Worm (Caenorhabditis elegans) whole organism, L4 larva: Measurements from ENCODE around the gene C27A2.12.
A peak's percentile ranks its signal among the peaks of the same experiment; 100 is the strongest.

Source experiments
- F44E2.7 ChIP-seq: fragments of 200-800 bp; sonication (Bioruptor generic); IDR thresholded peaks from 2 replicates; pipeline ENCODE4 v2.1.2; 2022; ENCODE audit warnings: missing genetic modification characterization, missing compliant biosample characterization
- arid-1 ChIP-seq: fragments of 200-800 bp; sonication (Bioruptor generic); conservative IDR thresholded peaks from 2 replicates; pipeline ENCODE4 v1.3.6; 2022; ENCODE audit warnings: missing genetic modification reagents, missing genetic modification characterization, missing compliant biosample characterization
- ceh-82 ChIP-seq: sonication (generic microtip); optimal IDR thresholded peaks from 2 replicates; lab custom pipeline; 2017; ENCODE audit warnings: missing biosample characterization, missing genetic modification characterization
- ces-1 ChIP-seq: fragments of 150-350 bp; sonication (generic microtip); optimal IDR thresholded peaks from 4 replicates; lab custom pipeline; 2014; ENCODE audit warnings: missing biosample characterization, missing genetic modification reagents, missing genetic modification characterization
- daf-16 ChIP-seq, 3 experiments: sonication (generic microtip); optimal IDR thresholded peaks; 2 replicates each; lab custom pipeline; 2016 to 2017; ENCODE audit warnings: missing genetic modification characterization in 3 of 3, missing genetic modification reagents in 3 of 3, mild to moderate bottlenecking in 2 of 3, missing compliant biosample characterization in 2 of 3, missing biosample characterization in 1 of 3, moderate library complexity in 1 of 3
- dpl-1 ChIP-seq: fragments of 150-350 bp; optimal IDR thresholded peaks from 2 replicates; lab custom pipeline; 2014; ENCODE audit warnings: missing biosample characterization, missing genetic modification reagents, missing genetic modification characterization
- dve-1 ChIP-seq: sonication (generic microtip); optimal IDR thresholded peaks from 2 replicates; lab custom pipeline; 2017; ENCODE audit warnings: antibody characterized with exemption, mild to moderate bottlenecking, missing genetic modification characterization, missing compliant biosample characterization; ENCODE audit not compliant: insufficient read depth
- fkh-10 ChIP-seq: fragments of 150-350 bp; optimal IDR thresholded peaks from 2 replicates; lab custom pipeline; 2014; ENCODE audit warnings: missing biosample characterization, missing genetic modification reagents, missing genetic modification characterization
- hif-1 ChIP-seq, 2 experiments: sonication (generic microtip); optimal IDR thresholded peaks; 2 replicates each; lab custom pipeline; 2016 to 2017; ENCODE audit warnings: missing compliant biosample characterization in 2 of 2, missing genetic modification characterization in 2 of 2, missing genetic modification reagents in 2 of 2, missing genotype in 2 of 2, mild to moderate bottlenecking in 1 of 2
- hlh-30 ChIP-seq: sonication (generic microtip); optimal IDR thresholded peaks from 2 replicates; lab custom pipeline; 2017; ENCODE audit warnings: antibody characterized with exemption, mild to moderate bottlenecking, missing genetic modification characterization, missing compliant biosample characterization; ENCODE audit not compliant: insufficient read depth
- lin-1 ChIP-seq: fragments of 200-800 bp; sonication (Bioruptor generic); IDR thresholded peaks from 2 replicates; pipeline ENCODE4 v1.3.6; 2022; ENCODE audit warnings: missing genetic modification reagents, missing genetic modification characterization, missing compliant biosample characterization
- lin-38 ChIP-seq: fragments of 200-800 bp; sonication (Bioruptor generic); IDR thresholded peaks from 2 replicates; pipeline ENCODE4 v1.3.6; 2022; ENCODE audit warnings: missing genetic modification reagents, missing genetic modification characterization, missing compliant biosample characterization
- lsy-2 ChIP-seq, 2 experiments: fragments of 150-350 bp in 1 of 2; sonication (generic microtip) in 1 of 2; optimal IDR thresholded peaks; 2 replicates each; lab custom pipeline; 2014 to 2017; ENCODE audit warnings: missing biosample characterization in 2 of 2, missing genetic modification characterization in 2 of 2
- mes-2 ChIP-seq: sonication (generic microtip); optimal IDR thresholded peaks from 2 replicates; lab custom pipeline; 2016; ENCODE audit warnings: missing genotype, mild to moderate bottlenecking, missing genetic modification characterization, missing compliant biosample characterization; ENCODE audit not compliant: poor library complexity, severe bottlenecking
- mxl-2 ChIP-seq: fragments of 200-800 bp; sonication (Bioruptor generic); conservative IDR thresholded peaks from 2 replicates; pipeline ENCODE4 v1.3.6; 2022; ENCODE audit warnings: missing genetic modification reagents, missing genetic modification characterization, missing compliant biosample characterization
- nhr-111 ChIP-seq: fragments of 200-800 bp; sonication (Bioruptor generic); optimal IDR thresholded peaks from 2 replicates; lab custom pipeline; 2018; ENCODE audit warnings: mild to moderate bottlenecking, missing genetic modification characterization, missing compliant biosample characterization
- nhr-6 ChIP-seq: fragments of 150-350 bp; optimal IDR thresholded peaks from 2 replicates; lab custom pipeline; 2014; ENCODE audit warnings: missing biosample characterization, missing genetic modification characterization
- nhr-77 ChIP-seq: fragments of 150-350 bp; optimal IDR thresholded peaks from 2 replicates; lab custom pipeline; 2014; ENCODE audit warnings: missing biosample characterization, missing genetic modification characterization
- pqm-1 ChIP-seq: sonication (generic microtip); optimal IDR thresholded peaks from 2 replicates; lab custom pipeline; 2017; ENCODE audit warnings: missing biosample characterization, missing genetic modification characterization
- snpc-1.2 ChIP-seq: fragments of 200-800 bp; sonication (Bioruptor generic); IDR thresholded peaks from 2 replicates; pipeline ENCODE4 v1.3.6; 2022; ENCODE audit warnings: missing genetic modification reagents, missing genetic modification characterization, missing compliant biosample characterization
- unc-130 ChIP-seq: sonication (generic microtip); optimal IDR thresholded peaks from 2 replicates; lab custom pipeline; 2016; ENCODE audit warnings: missing genetic modification reagents, missing genetic modification characterization, missing compliant biosample characterization
- unc-62 ChIP-seq, 3 experiments: fragments of 150-350 bp in 1 of 3; sonication (generic microtip); optimal IDR thresholded peaks in 2 of 3; peaks in 1 of 3; 1 replicate in 1 of 3; 2 replicates in 2 of 3; lab custom pipeline; 2014 to 2017; ENCODE audit warnings: missing biosample characterization in 3 of 3, missing genetic modification characterization in 3 of 3, missing genetic modification reagents in 3 of 3, missing genotype in 1 of 3
- zfp-3 ChIP-seq: fragments of 200-800 bp; sonication (Bioruptor generic); conservative IDR thresholded peaks from 2 replicates; pipeline ENCODE4 v1.3.6; 2022; ENCODE audit warnings: missing genetic modification reagents, missing genetic modification characterization, missing compliant biosample characterization

C27A2.12 gene

ce11 chrII:5046209-5047200 is 11.4 kb downstream of the C27A2.12 start (continued):
- TF ChIP-seq mxl-2 (GFP tag; lab: Robert Waterston, UW), result no peak

ce11 chrII:5042381-5042930 is 15.5 kb downstream of the C27A2.12 start:
- no peak for TF ChIP-seq lin-38 (GFP tag; lab: Robert Waterston, UW)
- TF ChIP-seq mes-2, result no peak
- TF ChIP-seq lsy-2 (tag; optimal IDR thresholded peaks at IDR 0.05; lab: Kevin White, UChicago), result peak in 1 of 2 experiments; percentile 38
- TF ChIP-seq unc-62 (GFP tag; optimal IDR thresholded peaks at IDR 0.05 in 1 of 2; lab: Kevin White, UChicago), result peak in 1 of 2 experiments; percentile 85
- no peak for TF ChIP-seq unc-62 (tag; optimal IDR thresholded peaks at IDR 0.05; lab: Kevin White, UChicago)
- TF ChIP-seq daf-16 (GFP tag; optimal IDR thresholded peaks at IDR 0.05; lab: Kevin White, UChicago), result no peak
- no peak for TF ChIP-seq daf-16 (tag; optimal IDR thresholded peaks at IDR 0.05; lab: Kevin White, UChicago)
- TF ChIP-seq fkh-10, result peak; percentile 9
- no peak for TF ChIP-seq zfp-3
- TF ChIP-seq, all 104 proteins: peak for 3

- TF ChIP-seq lsy-2 (tag; optimal IDR thresholded peaks at IDR 0.05; lab: Kevin White, UChicago) (peak in 1 of 2 experiments; percentile 33), nhr-6 (no peak), dve-1 (tag; lab: Kevin White, UChicago) (no peak), lin-38 (GFP tag; lab: Robert Waterston, UW) (peak; percentile 31; the same call in 1 of the 2 replicates), hlh-30 (tag; lab: Kevin White, UChicago) (no peak)
Observed at ce11 chrII:5040631-5041156, 17.2 kb downstream of the C27A2.12 start, which contains the start of gene F33G12.7. Gene F33G12.7, minus strand, starts transcription at chrII:5040681.

DNA sequence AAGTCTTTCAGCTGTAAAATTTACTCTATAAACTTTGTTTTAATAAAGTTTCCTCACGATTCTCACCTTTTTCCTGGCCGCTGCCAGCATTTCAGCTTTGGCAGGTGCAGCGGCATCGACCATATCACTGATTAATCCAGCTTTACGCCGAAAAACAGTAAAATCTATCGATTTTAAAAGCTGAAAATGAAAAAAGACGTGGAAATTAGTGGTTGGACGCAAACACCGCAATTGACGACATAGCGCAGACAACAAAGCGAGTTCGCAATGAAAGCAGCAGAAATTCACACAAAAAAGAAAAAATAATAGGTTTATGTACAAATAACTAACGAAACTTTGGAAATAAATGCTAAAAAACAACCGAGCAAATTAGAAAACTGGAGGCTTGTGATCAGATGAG is 18.0 kb downstream of the C27A2.12 start, which contains the start of gene golg-2:
Gene golg-2, minus strand, starts transcription at position 180 of the 400 bp plus-strand sequence.
- TF ChIP-seq dpl-1 (GFP tag; lab: Kevin White, UChicago), result peak; percentile 21
- TF ChIP-seq snpc-1.2 (GFP tag; lab: Robert Waterston, UW), result 0 out of 2 replicates have a peak, but pooled peaks have one; percentile 3
- no peak for TF ChIP-seq ceh-82
- TF ChIP-seq lsy-2 (tag; optimal IDR thresholded peaks at IDR 0.05; lab: Kevin White, UChicago), result peak in 1 of 2 experiments; percentile 40
- TF ChIP-seq lin-38 (GFP tag; lab: Robert Waterston, UW), result peak; percentile 33
- no peak for TF ChIP-seq nhr-111 (GFP tag; lab: Kevin White, UChicago)
- no peak for TF ChIP-seq pqm-1

- TF ChIP-seq lin-1 (no peak), unc-62 (GFP tag; optimal IDR thresholded peaks at IDR 0.05 in 1 of 2; lab: Kevin White, UChicago) (peak in 1 of 2 experiments; percentile 85), unc-62 (tag; optimal IDR thresholded peaks at IDR 0.05; lab: Kevin White, UChicago) (no peak), arid-1 (GFP tag; lab: Robert Waterston, UW) (0 out of 2 replicates have a peak, but pooled peaks have one; percentile 29)
Observed at ce11 chrII:5036128-5036527, 21.8 kb downstream of the C27A2.12 start, which contains the start of gene lrr-1. Gene lrr-1, minus strand, starts transcription at chrII:5036439.

- TF ChIP-seq nhr-77 (tag; lab: Kevin White, UChicago) (no peak), unc-130 (no peak), ces-1 (GFP tag; lab: Kevin White, UChicago) (no peak), lin-38 (GFP tag; lab: Robert Waterston, UW) (no peak), hif-1 (tag; optimal IDR thresholded peaks at IDR 0.05; lab: Kevin White, UChicago) (no peak), F44E2.7 (no peak)
- TF ChIP-seq, all 104 proteins: peak for 0
Observed at ce11 chrII:5033935-5034334, 24.0 kb downstream of the C27A2.12 start, which contains the start of gene F33G12.3. Gene F33G12.3, minus strand, starts transcription at chrII:5034035.
